Fruit fly (Drosophila melanogaster) whole organism, embryonic: Measurements from ENCODE around the gene CG32344.
A peak's percentile ranks its signal among the peaks of the same experiment; 100 is the strongest.

Experiments
- Abd-B ChIP-seq: fragments of 200-800 bp; sonication (Bioruptor generic); optimal IDR thresholded peaks from 2 replicates; lab custom pipeline; 2018; ENCODE audit warnings: missing biosample characterization, mild to moderate bottlenecking, missing genetic modification characterization, moderate library complexity
- B-H1 ChIP-seq: fragments of 200-800 bp; sonication (Bioruptor generic); IDR thresholded peaks from 3 replicates; pipeline ENCODE4 v1.3.6; 2022; ENCODE audit warnings: missing biosample characterization, missing genetic modification characterization
- Bgb ChIP-seq: fragments of 200-800 bp; sonication (Bioruptor generic); IDR thresholded peaks from 2 replicates; pipeline ENCODE4 v1.3.6; 2022; ENCODE audit warnings: missing biosample characterization, missing genetic modification characterization; ENCODE audit not compliant: partially characterized antibody
- CG10543 ChIP-seq: fragments of 200-800 bp; sonication (Bioruptor generic); optimal IDR thresholded peaks from 3 replicates; lab custom pipeline; 2017; ENCODE audit warnings: missing biosample characterization, mild to moderate bottlenecking, missing genetic modification characterization, moderate library complexity
- CG12769 ChIP-seq: fragments of 200-800 bp; sonication (Bioruptor generic); optimal IDR thresholded peaks from 2 replicates; lab custom pipeline; 2019; ENCODE audit warnings: missing biosample characterization, mild to moderate bottlenecking, missing genetic modification characterization, moderate library complexity
- CG12942 ChIP-seq: fragments of 200-800 bp; sonication (Bioruptor generic); optimal IDR thresholded peaks from 3 replicates; lab custom pipeline; 2016; ENCODE audit warnings: missing biosample characterization, missing genetic modification characterization
- CG13287 ChIP-seq: fragments of 200-800 bp; sonication (Bioruptor generic); IDR thresholded peaks from 2 replicates; pipeline ENCODE4 v1.3.6; 2022; ENCODE audit warnings: missing biosample characterization, missing genetic modification characterization; ENCODE audit not compliant: partially characterized antibody
- CG13894 ChIP-seq: fragments of 200-800 bp; sonication (Bioruptor generic); optimal IDR thresholded peaks from 3 replicates; lab custom pipeline; 2018; ENCODE audit warnings: missing biosample characterization, mild to moderate bottlenecking, missing genetic modification characterization, moderate library complexity
- CG14441 ChIP-seq: fragments of 200-800 bp; sonication (Bioruptor generic); IDR thresholded peaks from 2 replicates; pipeline ENCODE4 v1.3.6; 2022; ENCODE audit warnings: missing biosample characterization, missing genetic modification characterization
- CG15269 ChIP-seq: fragments of 200-800 bp; sonication (Bioruptor generic); optimal IDR thresholded peaks from 2 replicates; lab custom pipeline; 2018; ENCODE audit warnings: missing biosample characterization, mild to moderate bottlenecking, missing genetic modification characterization, moderate library complexity
- CG16863 ChIP-seq: fragments of 200-800 bp; sonication (Bioruptor generic); optimal IDR thresholded peaks from 3 replicates; lab custom pipeline; 2016; ENCODE audit warnings: missing biosample characterization, missing genetic modification characterization
- CG32532 ChIP-seq: fragments of 200-800 bp; sonication (Bioruptor generic); IDR thresholded peaks from 2 replicates; pipeline ENCODE4 v1.3.6; 2022; ENCODE audit warnings: missing biosample characterization, missing genetic modification characterization
- CG4328 ChIP-seq: fragments of 200-800 bp; sonication (Bioruptor generic); optimal IDR thresholded peaks from 3 replicates; lab custom pipeline; 2017; ENCODE audit warnings: missing biosample characterization, missing genetic modification reagents, missing genetic modification characterization
- CG4617 ChIP-seq: fragments of 200-800 bp; sonication (Bioruptor generic); optimal IDR thresholded peaks from 3 replicates; lab custom pipeline; 2016; ENCODE audit warnings: missing biosample characterization, missing genetic modification characterization, borderline replicate concordance
- CG5245 ChIP-seq: fragments of 200-800 bp; sonication (Bioruptor generic); optimal IDR thresholded peaks from 3 replicates; lab custom pipeline; 2016; ENCODE audit warnings: missing biosample characterization, missing genetic modification characterization
- CG7786 ChIP-seq: fragments of 200-800 bp; sonication (Bioruptor generic); optimal IDR thresholded peaks from 2 replicates; lab custom pipeline; 2016; ENCODE audit warnings: missing biosample characterization, missing genetic modification characterization
- CG8290 ChIP-seq, 3 experiments: fragments of 200-800 bp; sonication (Bioruptor generic); optimal IDR thresholded peaks; 2 replicates each; lab custom pipeline; 2016 to 2019; ENCODE audit warnings: missing biosample characterization in 3 of 3, missing genetic modification characterization in 3 of 3, mild to moderate bottlenecking in 2 of 3, moderate library complexity in 1 of 3
- D19B ChIP-seq: fragments of 200-800 bp; sonication (Bioruptor generic); optimal IDR thresholded peaks from 2 replicates; lab custom pipeline; 2017; ENCODE audit warnings: missing biosample characterization, mild to moderate bottlenecking, missing genetic modification characterization
- Deaf1 ChIP-seq: fragments of 200-800 bp; optimal IDR thresholded peaks from 3 replicates; lab custom pipeline; 2019; ENCODE audit warnings: missing biosample characterization, mild to moderate bottlenecking, missing genetic modification characterization, moderate library complexity
- ERR ChIP-seq: fragments of 200-800 bp; sonication (Bioruptor generic); optimal IDR thresholded peaks from 2 replicates; lab custom pipeline; 2016; ENCODE audit warnings: missing biosample characterization, missing genetic modification characterization
- Jarid2 ChIP-seq: fragments of 200-800 bp; sonication (Bioruptor generic); optimal IDR thresholded peaks from 3 replicates; lab custom pipeline; 2017; ENCODE audit warnings: mild to moderate bottlenecking, missing biosample characterization, missing genetic modification reagents, missing genetic modification characterization
- Ptx1 ChIP-seq: fragments of 200-800 bp; sonication (Bioruptor generic); IDR thresholded peaks from 2 replicates; pipeline ENCODE4 v1.3.6; 2022; ENCODE audit warnings: missing biosample characterization, missing genetic modification characterization
- abd-A ChIP-seq: fragments of 200-800 bp; sonication (Bioruptor generic); optimal IDR thresholded peaks from 3 replicates; lab custom pipeline; 2019; ENCODE audit warnings: missing biosample characterization, mild to moderate bottlenecking, missing genetic modification characterization, moderate library complexity
- amos ChIP-seq: fragments of 200-800 bp; sonication (Bioruptor generic); IDR thresholded peaks from 2 replicates; pipeline ENCODE4 v1.3.6; 2022; ENCODE audit warnings: missing biosample characterization, missing genetic modification characterization; ENCODE audit not compliant: partially characterized antibody
- chinmo ChIP-seq: fragments of 200-800 bp; sonication (Bioruptor generic); IDR thresholded peaks from 4 replicates; pipeline ENCODE4 v1.3.6; 2022; ENCODE audit warnings: missing biosample characterization, missing genetic modification characterization; ENCODE audit not compliant: partially characterized antibody
- ci ChIP-seq: fragments of 200-800 bp; sonication (Bioruptor generic); IDR thresholded peaks from 3 replicates; pipeline ENCODE4 v1.3.6; 2022; ENCODE audit warnings: missing biosample characterization, missing genetic modification characterization
- crc ChIP-seq: fragments of 200-800 bp; sonication (Bioruptor generic); optimal IDR thresholded peaks from 2 replicates; lab custom pipeline; 2016; ENCODE audit warnings: missing biosample characterization, missing genetic modification characterization
- crp ChIP-seq, 2 experiments: fragments of 200-800 bp; sonication (Bioruptor generic); optimal IDR thresholded peaks; 2 replicates in 1 of 2; 3 replicates in 1 of 2; lab custom pipeline; 2017; ENCODE audit warnings: missing biosample characterization in 2 of 2, missing genetic modification characterization in 2 of 2, mild to moderate bottlenecking in 1 of 2, moderate library complexity in 1 of 2
- ftz-f1 ChIP-seq: fragments of 200-800 bp; sonication (Bioruptor generic); optimal IDR thresholded peaks from 2 replicates; lab custom pipeline; 2016; ENCODE audit warnings: missing biosample characterization, missing genetic modification characterization
- hb ChIP-seq: fragments of 200-800 bp; sonication (Bioruptor generic); IDR thresholded peaks from 3 replicates; pipeline ENCODE4 v1.3.6; 2022; ENCODE audit warnings: missing biosample characterization, missing genetic modification characterization; ENCODE audit not compliant: partially characterized antibody
- hbn ChIP-seq: fragments of 200-800 bp; sonication (Bioruptor generic); IDR thresholded peaks from 2 replicates; pipeline ENCODE4 v1.3.6; 2022; ENCODE audit warnings: missing biosample characterization, missing genetic modification characterization; ENCODE audit not compliant: partially characterized antibody
- mirr ChIP-seq: fragments of 200-800 bp; sonication (Bioruptor generic); optimal IDR thresholded peaks from 3 replicates; lab custom pipeline; 2018; ENCODE audit warnings: missing biosample characterization, mild to moderate bottlenecking, missing genetic modification characterization
- nom ChIP-seq: fragments of 200-800 bp; sonication (Bioruptor generic); optimal IDR thresholded peaks from 2 replicates; lab custom pipeline; 2017; ENCODE audit warnings: missing biosample characterization, missing genetic modification characterization, mild to moderate bottlenecking, moderate library complexity, missing genetic modification reagents
- pros ChIP-seq: fragments of 200-800 bp; sonication (Bioruptor generic); optimal IDR thresholded peaks from 3 replicates; lab custom pipeline; 2019; ENCODE audit warnings: missing biosample characterization, mild to moderate bottlenecking, missing genetic modification characterization, moderate library complexity
- sd ChIP-seq: fragments of 200-800 bp; sonication (Bioruptor generic); optimal IDR thresholded peaks from 3 replicates; lab custom pipeline; 2018; ENCODE audit warnings: missing biosample characterization, mild to moderate bottlenecking, missing genetic modification characterization, moderate library complexity
- sug ChIP-seq: fragments of 200-800 bp; optimal IDR thresholded peaks from 2 replicates; lab custom pipeline; 2019; ENCODE audit warnings: missing biosample characterization, mild to moderate bottlenecking, missing genetic modification characterization, moderate library complexity

Gene CG32344

DNA sequence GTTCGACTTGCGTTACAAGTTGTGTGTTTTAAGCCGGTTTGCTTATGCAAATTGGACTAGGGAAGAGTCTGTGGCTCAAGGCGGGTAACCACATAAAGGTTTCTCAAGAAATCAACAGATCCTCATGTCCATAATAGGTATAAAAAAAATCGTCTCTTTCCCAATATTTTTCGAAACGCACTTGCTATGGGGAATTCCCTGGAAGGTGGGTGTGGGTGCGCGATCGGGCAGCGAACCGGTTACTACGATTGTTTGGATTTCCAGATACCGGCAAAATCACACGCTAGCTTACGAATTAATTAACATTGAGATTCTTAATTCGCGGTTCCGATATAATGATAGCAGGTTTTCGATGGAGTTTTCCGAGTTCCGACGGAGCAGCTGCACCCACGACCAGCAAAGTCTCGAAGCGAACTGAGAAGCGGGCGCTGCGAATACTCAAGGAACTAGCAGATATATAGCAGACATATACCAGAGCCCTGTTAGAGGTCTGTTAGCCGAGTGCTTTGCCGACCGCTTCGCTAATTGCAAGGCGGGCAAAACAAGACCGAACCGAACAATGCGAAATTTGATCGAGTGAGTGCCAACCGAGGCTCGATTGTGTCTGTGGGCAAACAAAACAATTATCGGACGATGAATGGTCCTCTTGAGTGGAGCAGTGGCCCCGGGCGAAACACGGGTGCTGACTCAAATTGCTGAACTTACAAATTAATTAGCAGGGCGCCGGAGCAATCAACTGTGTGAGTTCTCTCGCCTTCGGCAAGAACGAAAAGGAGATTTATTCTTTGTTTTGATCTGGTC is 16.7 kb upstream of the CG32344 start:
- no peak for TF ChIP-seq crp (GFP tag; optimal IDR thresholded peaks at IDR 0.05; lab: Kevin White, UChicago)
- no peak for TF ChIP-seq hb
- TF ChIP-seq pros (GFP tag; lab: Kevin White, UChicago): peak; percentile 62
- peak; percentile 53 for TF ChIP-seq nom (GFP tag; lab: Kevin White, UChicago)
- peak; percentile 26; the same call in 1 of the 2 replicates for TF ChIP-seq Bgb (GFP tag; lab: Robert Waterston, UW)
- peak; percentile 44 for TF ChIP-seq abd-A (tag; lab: Kevin White, UChicago)
- TF ChIP-seq Deaf1 (tag; lab: Kevin White, UChicago): peak; percentile 60
- TF ChIP-seq CG5245 (GFP tag; lab: Kevin White, UChicago): no peak
- no peak for TF ChIP-seq CG7786 (GFP tag; lab: Kevin White, UChicago)
- peak; percentile 1 for TF ChIP-seq sug (tag; lab: Kevin White, UChicago)
- TF ChIP-seq CG10543 (GFP tag; lab: Kevin White, UChicago): peak; percentile 5
- no peak for TF ChIP-seq D19B (GFP tag; lab: Kevin White, UChicago)
- peak; percentile 81; the same call in 2 of the 4 replicates for TF ChIP-seq chinmo (GFP tag; lab: Robert Waterston, UW)
- TF ChIP-seq CG16863: no peak
- TF ChIP-seq CG13287: peak; percentile 42; the same call in 1 of the 2 replicates
- peak; percentile 0 for TF ChIP-seq mirr (GFP tag; lab: Kevin White, UChicago)
- TF ChIP-seq CG12769: peak; percentile 26
- peak; percentile 45 for TF ChIP-seq CG13894 (tag; lab: Kevin White, UChicago)
- no peak for TF ChIP-seq CG4617
- TF ChIP-seq crc: no peak
- peak; percentile 43 for TF ChIP-seq Jarid2 (GFP tag; lab: Kevin White, UChicago)
- TF ChIP-seq amos: 0 out of 2 replicates have a peak, but pooled peaks have one; percentile 12
- TF ChIP-seq B-H1: no peak
- no peak for TF ChIP-seq CG8290 (GFP tag; optimal IDR thresholded peaks at IDR 0.05; lab: Kevin White, UChicago)
- TF ChIP-seq CG8290 (tag; optimal IDR thresholded peaks at IDR 0.05; lab: Kevin White, UChicago): peak in 1 of 2 experiments; percentile 30
- TF ChIP-seq ci: 0 out of 3 replicates have a peak, but pooled peaks have one; percentile 17
- TF ChIP-seq sd (tag; lab: Kevin White, UChicago): peak; percentile 41
- TF ChIP-seq ftz-f1: peak; percentile 44
- TF ChIP-seq hbn (GFP tag; lab: Robert Waterston, UW): no peak
- TF ChIP-seq CG15269 (tag; lab: Kevin White, UChicago): peak; percentile 4

DNA sequence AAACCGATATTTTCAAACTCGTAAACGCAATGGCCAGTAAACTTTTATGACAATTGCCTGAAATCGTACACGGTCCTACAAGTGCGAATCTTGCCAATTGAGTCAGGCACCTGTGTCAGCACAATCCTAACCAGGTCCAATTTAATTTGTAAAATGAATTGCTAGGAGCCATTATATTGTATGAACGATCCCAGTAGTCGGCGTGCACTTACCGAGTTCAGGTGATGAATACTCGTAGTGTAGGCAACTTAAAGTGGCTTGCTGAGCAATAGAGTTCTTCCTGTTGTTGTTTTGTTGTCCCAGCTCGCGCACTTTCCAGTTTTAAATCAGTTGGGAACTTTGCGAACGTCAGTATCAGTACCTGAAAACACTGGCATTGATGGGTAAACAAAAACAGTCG is 16.0 kb upstream of the CG32344 start:
- TF ChIP-seq CG12942 (GFP tag; lab: Kevin White, UChicago) (no peak), ERR (GFP tag; lab: Kevin White, UChicago) (no peak), CG4328 (no peak), CG32532 (GFP tag; lab: Robert Waterston, UW) (no peak), Ptx1 (GFP tag; lab: Robert Waterston, UW) (no peak), Abd-B (GFP tag; lab: Kevin White, UChicago) (no peak), mirr (GFP tag; lab: Kevin White, UChicago) (no peak), CG14441 (GFP tag; lab: Robert Waterston, UW) (no peak)
